Fruit fly (Drosophila melanogaster) Kc167 (cell line): Measurements from ENCODE around the gene RhoGAP19D.

Experiments
- Myc ChIP-seq: fragments of >200 bp; optimal IDR thresholded peaks from 2 replicates; lab custom pipeline; 2017; ENCODE audit warnings: missing external identifiers
- Sin3A ChIP-seq: fragments of >200 bp; optimal IDR thresholded peaks from 2 replicates; lab custom pipeline; 2018; ENCODE audit warnings: missing external identifiers
- h ChIP-seq: fragments of >200 bp; optimal IDR thresholded peaks from 3 replicates; lab custom pipeline; 2018; ENCODE audit warnings: missing external identifiers
- insv ChIP-seq: fragments of >200 bp; optimal IDR thresholded peaks from 3 replicates; lab custom pipeline; 2018; ENCODE audit warnings: missing external identifiers
- psq ChIP-seq: fragments of >200 bp; optimal IDR thresholded peaks from 2 replicates; lab custom pipeline; 2017; ENCODE audit warnings: missing external identifiers
- ttk ChIP-seq: sonication (Bioruptor generic); optimal IDR thresholded peaks from 2 replicates; lab custom pipeline; 2017; ENCODE audit warnings: missing external identifiers

Gene RhoGAP19D

DNA sequence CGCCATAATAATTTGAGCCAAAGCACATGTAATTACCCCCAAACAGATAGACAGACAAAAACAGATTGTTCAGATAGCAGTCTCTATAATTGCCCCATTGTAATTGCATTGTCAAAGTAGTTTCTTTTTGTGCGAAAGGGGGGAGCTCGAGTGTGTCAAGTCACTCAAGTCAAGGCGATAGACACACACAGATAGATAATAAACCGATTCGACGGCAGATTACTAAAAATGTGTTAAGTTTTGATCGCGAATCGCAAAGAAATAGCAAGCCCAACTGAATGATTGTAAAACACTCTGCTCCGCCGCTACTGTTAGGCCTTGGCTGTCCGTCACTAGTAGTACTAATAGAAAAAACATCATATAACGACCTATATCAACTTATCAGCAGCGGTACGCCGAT lies 17.8 kb downstream of the RhoGAP19D start:
- TF ChIP-seq Myc (no peak), psq (lab: Kevin White, UChicago) (no peak), Sin3A (no peak), ttk (no peak), insv (lab: Kevin White, UChicago) (no peak), h (no peak)

DNA sequence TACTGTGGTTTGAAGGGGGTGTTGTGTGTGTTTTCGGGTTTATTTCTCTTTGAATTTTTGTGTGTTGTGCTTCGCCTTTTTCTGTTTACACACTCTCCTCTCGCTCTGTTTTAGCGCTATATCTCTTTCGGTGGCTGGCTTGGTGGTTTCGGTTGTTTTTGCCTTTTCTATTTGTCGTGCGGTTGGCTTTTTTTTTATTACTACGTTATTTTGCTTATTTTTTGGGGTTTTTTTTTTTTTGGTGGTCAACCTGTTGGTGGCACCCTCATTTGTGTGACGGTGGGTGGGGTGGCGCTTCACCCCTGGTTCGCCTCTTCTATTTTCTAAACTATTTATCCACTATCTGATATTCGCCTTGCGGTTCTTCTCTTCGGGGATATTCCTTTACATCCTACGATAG lies 19.6 kb downstream of the RhoGAP19D start:
- TF ChIP-seq h (no peak), psq (lab: Kevin White, UChicago) (no peak), ttk (no peak), Sin3A (no peak), Myc (no peak), insv (lab: Kevin White, UChicago) (no peak)

DNA sequence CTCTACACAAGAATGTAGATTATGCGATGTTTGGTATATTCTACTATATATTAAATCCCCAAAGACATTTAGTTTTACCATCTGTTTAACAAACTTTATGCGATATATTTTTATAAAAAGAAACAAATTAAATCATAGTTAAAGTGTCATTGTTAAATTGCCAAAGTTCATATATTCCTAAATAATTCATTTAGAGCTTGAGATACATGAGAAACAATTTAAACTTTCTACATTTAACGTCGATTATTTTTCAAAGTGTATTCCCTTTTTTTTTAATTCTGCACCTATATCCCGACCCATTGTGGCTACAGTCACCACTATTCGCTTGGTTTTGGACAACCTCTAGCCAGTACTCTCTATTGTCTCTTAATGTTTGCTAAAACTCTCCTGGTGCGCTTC lies 20.5 kb downstream of the RhoGAP19D start:
- TF ChIP-seq h (no peak), Myc (no peak), insv (lab: Kevin White, UChicago) (no peak), ttk (no peak), Sin3A (no peak), psq (lab: Kevin White, UChicago) (no peak)

DNA sequence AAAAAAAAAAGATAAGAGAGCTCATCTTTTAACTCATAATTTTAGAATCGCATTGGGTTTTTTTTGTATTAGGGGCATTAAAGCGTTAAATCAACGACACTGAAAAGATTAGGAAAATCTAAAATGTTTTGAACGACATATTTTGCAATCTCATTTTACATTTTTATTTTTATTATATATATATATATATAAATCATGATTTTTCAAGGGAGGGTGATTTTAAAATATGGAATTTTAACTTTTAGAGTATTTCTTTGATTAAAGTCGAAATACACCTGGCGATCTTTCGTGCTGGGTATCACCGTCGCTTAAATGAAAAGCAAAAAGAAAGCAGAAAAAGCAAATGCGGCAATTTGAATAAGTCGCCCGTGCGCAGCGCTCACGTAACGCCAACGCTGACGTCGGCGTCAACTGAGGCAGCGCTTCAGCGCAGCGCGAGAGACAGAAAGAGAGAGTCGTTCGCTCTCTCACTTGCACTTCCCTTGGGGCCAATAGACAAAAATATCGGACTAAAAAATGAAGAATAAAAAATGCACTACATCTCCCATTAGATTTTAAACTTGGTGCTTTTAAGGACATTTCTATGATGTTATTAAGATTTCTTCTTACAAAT lies 21.0 kb downstream of the RhoGAP19D start:
- TF ChIP-seq Myc (no peak), insv (lab: Kevin White, UChicago) (no peak), h (no peak), psq (lab: Kevin White, UChicago) (no peak), ttk (no peak), Sin3A (no peak)

DNA sequence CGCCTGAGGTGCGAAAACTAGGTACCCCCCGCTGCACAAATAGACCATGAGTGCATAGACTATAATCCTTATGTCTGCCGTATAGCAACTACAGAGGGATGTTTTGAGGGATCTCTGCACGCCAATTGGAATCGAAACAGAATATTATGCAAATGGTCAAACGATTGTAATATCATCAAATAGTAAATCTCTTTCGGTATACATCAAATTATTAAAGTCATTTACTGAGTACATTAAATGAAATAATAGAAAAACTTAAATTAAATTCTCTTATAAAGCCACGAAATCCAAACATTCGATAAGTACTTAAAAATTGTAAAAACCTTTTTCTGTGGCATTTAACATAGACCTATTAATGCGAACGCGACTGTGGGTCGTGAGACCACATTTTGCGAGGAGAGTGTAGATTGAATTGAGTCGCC lies 21.8 kb downstream of the RhoGAP19D start:
- no peak for TF ChIP-seq Sin3A
- no peak for TF ChIP-seq h
- TF ChIP-seq Myc: no peak
- no peak for TF ChIP-seq psq (lab: Kevin White, UChicago)
- TF ChIP-seq insv (lab: Kevin White, UChicago): no peak
- no peak for TF ChIP-seq ttk

DNA sequence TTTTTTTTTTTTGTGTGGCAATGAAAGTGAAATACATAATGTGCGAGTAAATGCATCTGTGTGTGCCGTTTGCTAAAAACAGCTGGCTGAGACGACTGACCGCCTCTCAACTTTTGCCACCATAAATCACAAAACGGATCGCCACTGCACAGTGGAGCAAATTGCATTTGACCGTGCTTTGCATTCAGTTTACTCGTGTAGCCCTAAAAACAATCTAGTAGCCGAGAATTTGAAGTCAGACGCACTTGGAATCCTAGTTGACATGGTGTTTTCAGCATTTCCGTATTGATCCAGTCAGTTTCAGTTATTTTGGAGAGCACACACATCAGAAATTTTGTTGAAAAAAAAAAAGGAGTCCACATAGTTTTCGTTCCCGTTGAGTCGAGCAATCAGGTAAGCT lies 24.6 kb downstream of the RhoGAP19D start, which contains the start of gene CG15461:
Gene CG15461 (plus strand): TSS at position 301 of the 400 bp plus-strand sequence.
- TF ChIP-seq h: no peak
- TF ChIP-seq psq (lab: Kevin White, UChicago): no peak
- TF ChIP-seq Myc: no peak
- no peak for TF ChIP-seq insv (lab: Kevin White, UChicago)
- TF ChIP-seq ttk: no peak
- TF ChIP-seq Sin3A: no peak

DNA sequence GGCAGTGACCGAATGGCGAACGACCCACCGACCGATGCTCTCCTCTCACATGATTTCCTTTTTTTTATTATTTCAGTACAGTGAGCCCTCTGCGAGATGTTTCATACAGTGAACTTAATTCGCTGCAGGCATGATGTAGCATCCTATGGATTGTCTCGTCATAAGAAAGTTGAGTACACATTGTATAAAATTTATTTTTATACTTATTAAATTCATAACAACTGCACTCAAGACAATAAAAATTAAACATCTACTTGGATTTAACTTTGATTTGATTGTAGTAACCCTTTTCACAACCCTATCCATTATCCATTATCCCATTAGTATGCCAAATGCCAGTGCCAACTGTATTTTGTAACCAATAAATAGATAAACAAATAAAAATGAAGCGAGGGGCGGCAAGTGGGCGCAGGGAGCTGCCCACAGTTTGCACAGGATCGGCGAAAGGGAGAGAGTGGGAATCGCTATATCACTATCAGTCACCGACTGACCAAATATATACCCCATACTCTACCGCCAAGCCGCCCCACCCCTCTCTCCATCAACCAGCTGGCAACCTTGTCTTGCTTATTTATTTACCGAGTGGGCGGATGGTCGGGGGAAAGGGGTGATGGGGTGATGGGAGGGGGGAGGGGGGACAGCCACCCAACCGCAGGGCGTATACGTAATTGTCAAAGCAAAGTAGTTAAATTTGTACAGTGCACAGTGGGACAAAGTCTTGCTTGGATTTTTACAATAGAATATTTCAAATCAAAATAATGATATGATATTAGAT lies 27.5 kb downstream of the RhoGAP19D start:
- TF ChIP-seq Sin3A (no peak), insv (lab: Kevin White, UChicago) (no peak), h (no peak), ttk (no peak), psq (lab: Kevin White, UChicago) (no peak), Myc (no peak)

DNA sequence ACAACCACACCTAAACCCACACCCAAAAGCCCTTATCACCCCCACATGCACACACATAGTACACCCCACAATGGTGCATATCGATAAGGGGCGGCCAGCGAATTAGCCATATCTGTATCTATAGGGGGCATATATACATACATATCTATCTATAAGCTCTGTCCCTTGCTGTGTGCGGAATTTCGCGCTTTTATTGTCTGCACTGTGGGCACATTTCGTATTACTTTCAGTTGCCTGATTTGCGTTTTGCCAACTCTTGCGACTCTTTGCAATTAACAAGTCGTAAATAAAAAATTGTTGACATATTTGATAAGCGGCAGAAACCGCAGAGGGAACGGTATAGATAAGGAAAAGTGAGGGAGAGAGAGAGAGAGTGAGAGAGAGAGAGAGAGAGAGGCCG lies 29.1 kb downstream of the RhoGAP19D start:
- TF ChIP-seq psq (lab: Kevin White, UChicago) (no peak), Sin3A (no peak), insv (lab: Kevin White, UChicago) (no peak), Myc (no peak)

DNA sequence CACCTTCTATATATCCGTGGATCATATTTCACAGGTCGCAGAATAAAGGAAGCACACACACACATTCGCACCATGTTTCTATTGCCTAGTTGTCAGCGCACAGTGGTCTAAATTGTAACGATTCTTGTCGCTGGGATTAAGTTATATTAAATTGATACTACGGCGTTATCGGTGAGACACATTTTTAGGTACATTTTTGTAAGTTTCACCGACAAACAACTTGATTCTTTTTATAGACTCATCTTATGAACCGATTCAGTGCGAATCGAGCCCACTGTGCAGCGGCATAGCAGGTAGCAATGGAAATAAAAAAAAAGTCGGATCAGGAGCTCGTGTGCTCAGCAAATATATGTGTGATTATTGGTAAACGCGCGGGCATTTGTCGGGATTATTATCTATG lies 30.1 kb downstream of the RhoGAP19D start:
- TF ChIP-seq psq (lab: Kevin White, UChicago): no peak
- TF ChIP-seq Myc: no peak
- no peak for TF ChIP-seq insv (lab: Kevin White, UChicago)
- TF ChIP-seq h: no peak
- TF ChIP-seq Sin3A: no peak
- no peak for TF ChIP-seq ttk

DNA sequence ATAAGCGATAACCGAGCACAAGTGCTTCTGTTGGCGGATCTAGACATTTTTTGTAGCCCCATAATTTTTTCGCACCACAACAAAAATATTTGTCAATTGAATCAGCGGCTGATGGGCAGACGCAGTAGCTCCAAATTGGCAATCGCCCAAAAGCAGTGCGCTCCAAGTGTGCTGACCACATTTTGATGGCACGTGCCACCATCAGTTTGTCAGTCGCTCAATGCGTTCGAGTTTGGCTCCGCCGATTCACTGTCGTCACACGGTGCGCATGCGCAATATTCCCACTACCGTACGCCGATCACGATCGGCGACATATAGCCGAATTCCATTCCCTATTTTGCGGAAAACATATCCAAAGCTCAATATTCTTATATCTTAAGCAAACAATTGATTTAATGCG lies 31.8 kb downstream of the RhoGAP19D start:
- no peak for TF ChIP-seq ttk
- TF ChIP-seq insv (lab: Kevin White, UChicago): no peak
- TF ChIP-seq h: no peak
- TF ChIP-seq Sin3A: no peak
- TF ChIP-seq psq (lab: Kevin White, UChicago): no peak
- no peak for TF ChIP-seq Myc

DNA sequence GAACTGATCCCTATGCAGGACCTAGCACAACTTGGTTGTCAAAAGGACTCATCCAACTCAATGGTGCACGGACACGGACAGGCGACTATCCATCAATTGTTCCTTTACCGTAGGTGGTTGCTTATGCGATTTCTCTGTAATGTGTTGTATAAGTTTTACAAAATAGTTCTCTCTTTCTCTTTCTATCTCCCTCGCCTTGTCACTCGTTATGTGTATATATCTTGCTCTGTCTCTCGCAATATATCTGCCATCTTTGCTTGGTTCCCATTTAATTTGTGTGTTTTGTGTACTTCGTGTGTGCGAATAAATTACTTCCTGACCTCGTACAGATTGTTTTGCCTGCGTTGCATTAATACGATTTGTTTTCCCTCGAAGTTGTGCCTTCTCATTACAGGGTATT lies 39.8 kb downstream of the RhoGAP19D start:
- TF ChIP-seq ttk (no peak), Sin3A (no peak), Myc (no peak), insv (lab: Kevin White, UChicago) (no peak), h (no peak), psq (lab: Kevin White, UChicago) (no peak)

DNA sequence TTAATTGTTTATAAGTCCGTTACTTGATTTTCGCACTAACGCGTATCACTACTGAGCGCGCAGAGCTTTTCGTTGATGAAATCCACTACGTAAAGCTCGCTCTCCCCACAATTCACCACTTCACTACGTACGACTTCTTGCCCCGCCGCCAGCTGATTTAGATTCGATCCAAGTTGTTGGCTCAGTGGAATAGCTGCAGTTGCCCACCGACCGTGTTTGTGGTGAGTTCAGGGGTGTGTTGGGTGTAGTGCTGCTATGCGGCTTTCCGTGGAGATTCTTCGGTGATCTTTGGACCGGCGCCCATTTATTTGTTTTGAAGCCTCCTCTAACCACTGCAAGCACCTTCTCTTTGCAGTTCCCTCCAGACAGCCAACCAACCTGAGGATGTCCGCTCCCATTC lies 42.3 kb downstream of the RhoGAP19D start:
- no peak for TF ChIP-seq h
- no peak for TF ChIP-seq Myc
- no peak for TF ChIP-seq insv (lab: Kevin White, UChicago)

DNA sequence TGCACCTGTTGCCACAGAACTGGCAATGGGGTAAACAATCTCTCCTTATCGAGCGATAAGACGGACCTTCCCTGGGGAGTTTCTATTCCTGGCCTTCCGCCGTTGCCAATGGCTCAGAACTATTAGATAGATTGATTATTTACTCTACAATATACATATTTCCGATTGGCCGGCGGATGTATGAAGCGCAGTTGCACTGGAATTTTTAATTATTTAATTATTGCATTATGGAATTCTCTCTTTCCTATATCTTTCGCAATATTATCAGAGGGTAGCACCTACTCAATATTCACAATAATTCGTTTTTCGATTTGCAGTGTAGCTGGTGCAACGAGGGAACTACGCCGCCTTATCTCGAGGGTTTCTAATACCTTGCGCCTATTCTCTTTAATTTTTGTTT lies 43.3 kb downstream of the RhoGAP19D start, which contains the start of gene GstT3:
Gene GstT3 (plus strand): TSS at position 301 of the 400 bp plus-strand sequence.
- TF ChIP-seq insv (lab: Kevin White, UChicago) (no peak), Sin3A (no peak), ttk (no peak), psq (lab: Kevin White, UChicago) (no peak), Myc (no peak), h (no peak)
